Worm (Caenorhabditis elegans): ENCODE data around the gene clec-246.

Gene clec-246

DNA sequence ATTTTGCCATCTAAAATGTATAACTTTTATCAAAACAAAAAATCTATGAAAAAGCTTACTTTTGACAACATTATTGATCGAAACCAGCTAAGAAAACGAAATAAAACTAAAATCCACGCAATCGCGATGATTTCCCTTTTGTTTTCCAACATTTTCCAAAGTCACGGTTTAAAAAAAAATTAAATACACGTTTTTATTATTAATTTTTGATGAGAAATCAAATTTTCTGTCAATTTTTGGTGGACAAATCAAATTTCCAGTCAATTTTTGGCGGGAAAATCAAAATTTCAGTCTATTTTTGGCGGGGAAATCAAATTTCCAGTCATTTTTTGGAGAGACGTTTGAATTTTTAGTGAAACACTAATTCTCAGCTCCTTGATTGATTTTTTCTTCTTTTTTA, 24.5 kb upstream of the clec-246 start, which contains the start of gene C14A6.5:
Gene C14A6.5 (minus strand): TSS at position 101 of the 400 bp plus-strand sequence.
- TF ChIP-seq lir-3 (tag; optimal IDR thresholded peaks at IDR 0.05; ENCODE audit: poor library complexity): no peak
- TF ChIP-seq snu-23 (GFP tag; optimal IDR thresholded peaks at IDR 0.05): no peak
- TF ChIP-seq C16A3.4 (tag; optimal IDR thresholded peaks at IDR 0.05): no peak
- no peak for TF ChIP-seq dsc-1 (tag; optimal IDR thresholded peaks at IDR 0.05)
- no peak for TF ChIP-seq unc-98 (GFP tag; IDR thresholded peaks at IDR 0.05)
- no peak for TF ChIP-seq zip-4 (GFP tag; optimal IDR thresholded peaks at IDR 0.05)
- TF ChIP-seq fos-1 (tag; optimal IDR thresholded peaks at IDR 0.05): no peak
- no peak for TF ChIP-seq unc-130 (tag; optimal IDR thresholded peaks at IDR 0.05)
- TF ChIP-seq fkh-4 (tag; optimal IDR thresholded peaks at IDR 0.05; ENCODE audit: borderline replicate concordance): no peak
- TF ChIP-seq C04F5.9 (tag; optimal IDR thresholded peaks at IDR 0.05): no peak
- TF ChIP-seq elt-3 (tag; optimal IDR thresholded peaks at IDR 0.05): no peak
- no peak for TF ChIP-seq ets-5 (GFP tag; IDR thresholded peaks at IDR 0.05)
- no peak for TF ChIP-seq nhr-71 (tag; optimal IDR thresholded peaks at IDR 0.05)
- no peak for TF ChIP-seq fkh-10 (GFP tag; optimal IDR thresholded peaks at IDR 0.05)
- no peak for TF ChIP-seq nhr-77 (tag; optimal IDR thresholded peaks at IDR 0.05)
- TF ChIP-seq swsn-7 (tag; optimal IDR thresholded peaks at IDR 0.05): no peak
- no peak for TF ChIP-seq lin-15B (tag; optimal IDR thresholded peaks at IDR 0.05)

DNA sequence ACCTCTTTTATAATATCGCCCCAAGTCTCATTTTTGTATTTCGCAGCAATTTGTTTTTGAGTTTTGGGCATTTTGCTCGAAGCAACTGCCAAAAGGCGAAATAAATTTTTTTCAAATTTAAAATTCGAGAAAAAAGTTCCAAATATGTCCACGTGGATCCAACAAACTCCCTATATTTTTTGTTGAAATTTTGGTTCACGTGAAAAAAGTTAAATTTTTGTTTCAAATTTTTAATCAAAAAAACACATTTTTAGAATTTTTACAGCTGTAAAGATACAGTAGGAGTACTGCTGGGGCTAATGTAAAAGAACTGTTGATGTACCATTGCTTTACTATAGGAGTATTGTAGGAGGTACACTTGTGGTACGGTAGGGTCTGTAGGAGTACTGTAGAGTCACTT, 22.1 kb upstream of the clec-246 start, which contains the start of gene C14A6.6:
Gene C14A6.6 (minus strand): TSS at position 101 of the 400 bp plus-strand sequence.
- TF ChIP-seq aly-2 (tag; optimal IDR thresholded peaks at IDR 0.05) (no peak), pag-3 (tag; optimal IDR thresholded peaks at IDR 0.05; ENCODE audit: borderline replicate concordance, insufficient read depth) (no peak), lin-35 (GFP tag; optimal IDR thresholded peaks at IDR 0.05) (no peak), rnt-1 (tag; optimal IDR thresholded peaks at IDR 0.05) (no peak), pqm-1 (tag; optimal IDR thresholded peaks at IDR 0.05) (no peak), mef-2 (tag; optimal IDR thresholded peaks at IDR 0.05) (no peak)

ce11 chrV:18168266-18168665, 21.0 kb upstream of the clec-246 start, which contains the start of gene C14A6.7:
Gene C14A6.7, minus strand, starts transcription at chrV:18168366.
- TF ChIP-seq nhr-71 (tag; optimal IDR thresholded peaks at IDR 0.05) (no peak), hpl-2 (GFP tag; optimal IDR thresholded peaks at IDR 0.05) (no peak), ceh-90 (tag; optimal IDR thresholded peaks at IDR 0.05) (no peak)

DNA sequence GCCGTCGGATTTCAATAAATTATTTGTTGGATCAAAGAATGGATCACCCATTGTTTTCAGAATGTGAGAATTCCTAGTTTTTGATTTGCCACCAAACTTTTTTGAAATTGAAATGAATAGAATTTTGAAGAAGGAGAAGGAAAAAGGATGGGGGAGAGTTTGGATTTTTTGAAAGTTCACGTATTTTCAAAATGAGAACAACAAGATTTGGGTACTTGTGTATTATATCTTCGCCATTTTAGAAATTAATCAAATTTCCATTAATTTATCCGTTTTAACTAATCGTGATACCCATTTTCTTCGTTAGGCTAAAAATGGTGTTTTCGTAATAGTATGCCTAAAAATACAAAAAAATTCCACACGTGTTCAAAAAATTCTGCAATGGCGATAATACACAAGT, 17.7 kb upstream of the clec-246 start, which contains the start of gene C14A6.8:
Gene C14A6.8 (minus strand): TSS at position 101 of the 400 bp plus-strand sequence.
- TF ChIP-seq aha-1 (tag; optimal IDR thresholded peaks at IDR 0.05) (no peak), skn-1 (tag; optimal IDR thresholded peaks at IDR 0.05) (no peak), alr-1 (tag; optimal IDR thresholded peaks at IDR 0.05; ENCODE audit: borderline replicate concordance) (no peak), sup-37 (GFP tag; optimal IDR thresholded peaks at IDR 0.05) (no peak), ceh-63 (GFP tag; optimal IDR thresholded peaks at IDR 0.05) (no peak), C16A3.4 (tag; optimal IDR thresholded peaks at IDR 0.05) (no peak), efl-1 (optimal IDR thresholded peaks at IDR 0.05) (no peak), efl-1 (GFP tag; optimal IDR thresholded peaks at IDR 0.05 in 1 of 2) (peak in 1 of 2 experiments; percentile 34), ceh-88 (GFP tag; IDR thresholded peaks at IDR 0.05) (no peak)

ce11 chrV:18178659-18179058, 10.6 kb upstream of the clec-246 start, which contains the start of gene C31G12.4:
Gene C31G12.4, minus strand, starts transcription at chrV:18178759.
- TF ChIP-seq mef-2 (tag; optimal IDR thresholded peaks at IDR 0.05) (no peak), efl-1 (optimal IDR thresholded peaks at IDR 0.05) (no peak), efl-1 (GFP tag; optimal IDR thresholded peaks at IDR 0.05 in 1 of 2) (no peak), ces-1 (GFP tag; optimal IDR thresholded peaks at IDR 0.05) (no peak), nhr-84 (tag; optimal IDR thresholded peaks at IDR 0.05) (no peak), dsc-1 (tag; optimal IDR thresholded peaks at IDR 0.05) (no peak), unc-130 (tag; optimal IDR thresholded peaks at IDR 0.05) (no peak), ama-1 (optimal IDR thresholded peaks at IDR 0.05) (no peak), irx-1 (tag; optimal IDR thresholded peaks at IDR 0.05) (no peak), elt-3 (tag; optimal IDR thresholded peaks at IDR 0.05) (no peak), nhr-237 (tag; optimal IDR thresholded peaks at IDR 0.05) (no peak), egl-27 (tag; optimal IDR thresholded peaks at IDR 0.05) (no peak), sox-4 (tag; optimal IDR thresholded peaks at IDR 0.05) (no peak), nhr-47 (tag; optimal IDR thresholded peaks at IDR 0.05) (no peak), nhr-71 (tag; optimal IDR thresholded peaks at IDR 0.05) (no peak), hlh-4 (tag; optimal IDR thresholded peaks at IDR 0.05) (no peak), aha-1 (tag; optimal IDR thresholded peaks at IDR 0.05) (no peak), nhr-76 (tag; optimal IDR thresholded peaks at IDR 0.05) (no peak), jun-1 (tag; optimal IDR thresholded peaks at IDR 0.05) (no peak), elt-2 (tag; optimal IDR thresholded peaks at IDR 0.05) (no peak)

All from whole organism, L1 larva.